Worm (Caenorhabditis elegans) whole organism, L2 larva: Measurements from ENCODE around the gene C09B8.3.

Source experiments
- lin-39 ChIP-seq: fragments of 150-350 bp; optimal IDR thresholded peaks from 2 replicates; lab custom pipeline; 2014; ENCODE audit warnings: missing biosample characterization, missing genetic modification reagents, missing genetic modification characterization
- nhr-12 ChIP-seq: fragments of 150-350 bp; optimal IDR thresholded peaks from 2 replicates; lab custom pipeline; 2014; ENCODE audit warnings: missing biosample characterization, missing genetic modification characterization
- snpc-4 ChIP-seq: fragments of 150-350 bp; optimal IDR thresholded peaks from 2 replicates; lab custom pipeline; 2014; ENCODE audit warnings: missing biosample characterization, missing genetic modification characterization
- zag-1 ChIP-seq: fragments of 150-350 bp; optimal IDR thresholded peaks from 2 replicates; lab custom pipeline; 2014; ENCODE audit warnings: missing biosample characterization, missing genetic modification characterization

DNA sequence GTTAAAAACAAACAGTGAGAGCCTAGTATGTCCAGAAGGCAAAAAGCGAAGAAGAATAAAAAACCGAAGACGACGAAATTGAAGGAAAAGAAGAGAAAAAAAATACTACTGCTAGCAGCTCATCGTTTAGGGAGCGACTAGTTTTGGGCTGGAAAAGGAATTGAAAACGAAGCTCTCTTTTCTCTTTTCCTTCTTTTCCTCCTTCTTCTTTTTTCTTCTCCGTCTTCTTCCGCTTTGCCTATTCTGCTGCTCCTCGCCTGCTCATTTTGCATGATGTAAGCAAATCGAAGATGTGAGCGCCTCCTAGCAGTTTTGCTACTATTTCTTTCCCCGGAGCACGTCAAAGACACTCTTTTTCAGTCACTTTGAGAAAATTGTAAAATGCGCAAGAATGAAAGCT, 28.8 kb downstream of the C09B8.3 start:
- no peak for TF ChIP-seq zag-1 (tag; lab: Kevin White, UChicago)
- TF ChIP-seq nhr-12 (tag; lab: Kevin White, UChicago), result no peak
- TF ChIP-seq snpc-4 (tag; lab: Kevin White, UChicago), result no peak
- TF ChIP-seq lin-39 (tag; lab: Kevin White, UChicago), result no peak
